Worm (Caenorhabditis elegans) whole organism, young adult: ENCODE data around the gene mab-10.
A peak's percentile ranks its signal among the peaks of the same experiment; 100 is the strongest.

Source experiments
- B0336.3 ChIP-seq: fragments of 200-800 bp; sonication (Bioruptor generic); IDR thresholded peaks from 2 replicates; pipeline ENCODE4 v1.3.6; 2022; ENCODE audit warnings: missing genetic modification characterization, missing compliant biosample characterization
- F10E7.11 ChIP-seq: sonication (generic microtip); optimal IDR thresholded peaks from 2 replicates; lab custom pipeline; 2017; ENCODE audit warnings: mild to moderate bottlenecking, missing genetic modification characterization, moderate library complexity, missing compliant biosample characterization
- F22D6.2 ChIP-seq: sonication (generic microtip); optimal IDR thresholded peaks from 2 replicates; lab custom pipeline; 2016; ENCODE audit warnings: mild to moderate bottlenecking, missing genetic modification characterization, missing compliant biosample characterization
- F23B12.7 ChIP-seq: sonication (generic microtip); optimal IDR thresholded peaks from 2 replicates; lab custom pipeline; 2017; ENCODE audit warnings: missing genetic modification characterization, mild to moderate bottlenecking, missing compliant biosample characterization, antibody characterized with exemption, moderate library complexity; ENCODE audit not compliant: insufficient read depth
- F33H1.4 ChIP-seq: fragments of 200-800 bp; sonication (Bioruptor generic); IDR thresholded peaks from 2 replicates; pipeline ENCODE4 v1.3.6; 2022; ENCODE audit warnings: missing genetic modification reagents, missing genetic modification characterization, missing compliant biosample characterization
- F49E8.2 ChIP-seq: sonication (generic microtip); optimal IDR thresholded peaks from 3 replicates; lab custom pipeline; 2017; ENCODE audit warnings: missing genetic modification characterization, mild to moderate bottlenecking, missing compliant biosample characterization, antibody characterized with exemption, moderate library complexity; ENCODE audit not compliant: insufficient read depth
- F52B5.7 ChIP-seq: sonication (generic microtip); optimal IDR thresholded peaks from 2 replicates; lab custom pipeline; 2016; ENCODE audit warnings: mild to moderate bottlenecking, missing genetic modification characterization, missing compliant biosample characterization
- K11D2.4 ChIP-seq: fragments of 200-800 bp; sonication (Bioruptor generic); IDR thresholded peaks from 2 replicates; pipeline ENCODE4 v1.3.6; 2022; ENCODE audit warnings: missing genetic modification reagents, missing genetic modification characterization, missing compliant biosample characterization
- T26A5.8 ChIP-seq: sonication (generic microtip); optimal IDR thresholded peaks from 2 replicates; lab custom pipeline; 2016; ENCODE audit warnings: missing genetic modification characterization, missing compliant biosample characterization
- Y56A3A.18 ChIP-seq: fragments of 200-800 bp; sonication (Bioruptor generic); IDR thresholded peaks from 2 replicates; pipeline ENCODE4 v1.3.6; 2022; ENCODE audit warnings: missing genetic modification reagents, missing genetic modification characterization, missing compliant biosample characterization
- Y95B8A.8 ChIP-seq: fragments of 200-800 bp; sonication (Bioruptor generic); IDR thresholded peaks from 2 replicates; pipeline ENCODE4 v1.3.6; 2022; ENCODE audit warnings: missing genetic modification reagents, missing genetic modification characterization, missing compliant biosample characterization
- ZK185.1 ChIP-seq: sonication (generic microtip); optimal IDR thresholded peaks from 2 replicates; lab custom pipeline; 2016; ENCODE audit warnings: mild to moderate bottlenecking, missing genetic modification characterization, missing compliant biosample characterization; ENCODE audit not compliant: poor library complexity, severe bottlenecking
- attf-5 ChIP-seq: fragments of 200-800 bp; sonication (Bioruptor generic); optimal IDR thresholded peaks from 2 replicates; lab custom pipeline; 2018; ENCODE audit warnings: mild to moderate bottlenecking, missing genetic modification characterization, missing compliant biosample characterization
- attf-6 ChIP-seq: fragments of 200-800 bp; sonication (Bioruptor generic); IDR thresholded peaks from 2 replicates; pipeline ENCODE4 v1.3.6; 2022; ENCODE audit warnings: missing genetic modification reagents, missing genetic modification characterization, missing compliant biosample characterization
- bed-1 ChIP-seq: fragments of 200-800 bp; sonication (Bioruptor generic); IDR thresholded peaks from 2 replicates; pipeline ENCODE4 v1.3.6; 2022; ENCODE audit warnings: missing genetic modification reagents, missing genetic modification characterization, missing compliant biosample characterization
- bed-2 ChIP-seq: fragments of 200-800 bp; sonication (Bioruptor generic); IDR thresholded peaks from 2 replicates; pipeline ENCODE4 v1.3.6; 2022; ENCODE audit warnings: missing genetic modification reagents, missing genetic modification characterization, missing compliant biosample characterization
- ccch-3 ChIP-seq: fragments of 200-800 bp; sonication (Bioruptor generic); optimal IDR thresholded peaks from 2 replicates; lab custom pipeline; 2018; ENCODE audit warnings: mild to moderate bottlenecking, missing genetic modification characterization, missing compliant biosample characterization
- cebp-2 ChIP-seq: fragments of 200-800 bp; sonication (Bioruptor generic); IDR thresholded peaks from 2 replicates; pipeline ENCODE4 v1.3.6; 2022; ENCODE audit warnings: missing genetic modification characterization, missing compliant biosample characterization
- ceh-100 ChIP-seq: fragments of 200-800 bp; sonication (Bioruptor generic); IDR thresholded peaks from 2 replicates; pipeline ENCODE4 v1.3.6; 2022; ENCODE audit warnings: missing genetic modification reagents, missing genetic modification characterization, missing compliant biosample characterization
- ceh-27 ChIP-seq: fragments of 200-800 bp; sonication (Bioruptor generic); optimal IDR thresholded peaks from 2 replicates; lab custom pipeline; 2018; ENCODE audit warnings: mild to moderate bottlenecking, missing genetic modification characterization, moderate library complexity, missing compliant biosample characterization
- ceh-40 ChIP-seq: fragments of 200-800 bp; sonication (Bioruptor generic); IDR thresholded peaks from 2 replicates; pipeline ENCODE4 v1.3.6; 2022; ENCODE audit warnings: missing genetic modification characterization, missing compliant biosample characterization
- ceh-58 ChIP-seq: fragments of 200-800 bp; sonication (Bioruptor generic); IDR thresholded peaks from 2 replicates; pipeline ENCODE4 v1.3.6; 2022; ENCODE audit warnings: missing genetic modification characterization, missing compliant biosample characterization
- ceh-79 ChIP-seq: sonication (generic microtip); optimal IDR thresholded peaks from 2 replicates; lab custom pipeline; 2017; ENCODE audit warnings: mild to moderate bottlenecking, missing genetic modification characterization, missing compliant biosample characterization
- ceh-91 ChIP-seq: fragments of 200-800 bp; sonication (Bioruptor generic); IDR thresholded peaks from 2 replicates; pipeline ENCODE4 v1.3.6; 2022; ENCODE audit warnings: missing genetic modification reagents, missing genetic modification characterization, missing compliant biosample characterization
- die-1 ChIP-seq: sonication (generic microtip); optimal IDR thresholded peaks from 2 replicates; lab custom pipeline; 2016; ENCODE audit warnings: missing genotype, mild to moderate bottlenecking, missing genetic modification characterization, missing compliant biosample characterization
- dox-1 ChIP-seq: fragments of 200-800 bp; sonication (Bioruptor generic); IDR thresholded peaks from 2 replicates; pipeline ENCODE4 v1.3.6; 2022; ENCODE audit warnings: missing genetic modification reagents, missing genetic modification characterization, missing compliant biosample characterization
- dpff-1 ChIP-seq: sonication (generic microtip); optimal IDR thresholded peaks from 2 replicates; lab custom pipeline; 2017; ENCODE audit warnings: mild to moderate bottlenecking, missing genetic modification characterization, missing compliant biosample characterization
- efl-1 ChIP-seq: fragments of 150-350 bp; optimal IDR thresholded peaks from 2 replicates; lab custom pipeline; 2014; ENCODE audit warnings: missing biosample characterization, missing genetic modification reagents, missing genetic modification characterization
- let-607 ChIP-seq, 2 experiments: fragments of 200-800 bp in 1 of 2; sonication (Bioruptor generic) in 1 of 2; sonication (generic microtip) in 1 of 2; optimal IDR thresholded peaks; 2 replicates each; lab custom pipeline; 2016 to 2018; ENCODE audit warnings: mild to moderate bottlenecking in 2 of 2, missing compliant biosample characterization in 2 of 2, missing genetic modification characterization in 2 of 2, moderate library complexity in 2 of 2, missing genotype in 1 of 2
- lin-35 ChIP-seq, 3 experiments: fragments of 150-350 bp in 2 of 3; sonication (generic microtip) in 1 of 3; optimal IDR thresholded peaks; 2 replicates each; lab custom pipeline; 2014 to 2018; ENCODE audit warnings: missing biosample characterization in 3 of 3, missing genetic modification characterization in 3 of 3, missing genetic modification reagents in 3 of 3
- lin-40 ChIP-seq: sonication (generic microtip); optimal IDR thresholded peaks from 2 replicates; lab custom pipeline; 2016; ENCODE audit warnings: missing genetic modification characterization, mild to moderate bottlenecking, missing compliant biosample characterization, missing genotype, missing genetic modification reagents
- lir-1 ChIP-seq: fragments of 200-800 bp; sonication (Bioruptor generic); conservative IDR thresholded peaks from 2 replicates; pipeline ENCODE4 v1.3.6; 2022; ENCODE audit warnings: missing genetic modification reagents, missing genetic modification characterization, missing compliant biosample characterization
- madf-8 ChIP-seq: fragments of 200-800 bp; sonication (Bioruptor generic); conservative IDR thresholded peaks from 2 replicates; pipeline ENCODE4 v1.3.6; 2022; ENCODE audit warnings: missing genetic modification reagents, missing genetic modification characterization, missing compliant biosample characterization
- mes-4 ChIP-seq: sonication (generic microtip); optimal IDR thresholded peaks from 2 replicates; lab custom pipeline; 2016; ENCODE audit warnings: missing genotype, missing genetic modification characterization, missing compliant biosample characterization
- nfya-1 ChIP-seq: sonication (generic microtip); optimal IDR thresholded peaks from 2 replicates; lab custom pipeline; 2017; ENCODE audit warnings: antibody characterized with exemption, missing compliant biosample characterization, missing genetic modification characterization, borderline replicate concordance; ENCODE audit not compliant: insufficient read depth
- nhr-120 ChIP-seq: fragments of 200-800 bp; sonication (Bioruptor generic); IDR thresholded peaks from 2 replicates; pipeline ENCODE4 v1.3.6; 2022; ENCODE audit warnings: missing genetic modification characterization, missing compliant biosample characterization
- nhr-80 ChIP-seq: sonication (generic microtip); optimal IDR thresholded peaks from 2 replicates; lab custom pipeline; 2016; ENCODE audit warnings: missing genetic modification characterization, missing compliant biosample characterization
- pbrm-1 ChIP-seq: fragments of 200-800 bp; sonication (Bioruptor generic); IDR thresholded peaks from 2 replicates; pipeline ENCODE4 v1.3.6; 2022; ENCODE audit warnings: missing genetic modification reagents, missing genetic modification characterization, missing compliant biosample characterization
- pha-4 ChIP-seq: fragments of 150-350 bp; sonication (generic microtip); optimal IDR thresholded peaks from 2 replicates; lab custom pipeline; 2014; ENCODE audit warnings: missing biosample characterization, missing genetic modification reagents, missing genetic modification characterization
- rcor-1 ChIP-seq: fragments of 200-800 bp; sonication (Bioruptor generic); IDR thresholded peaks from 2 replicates; pipeline ENCODE4 v1.3.6; 2022; ENCODE audit warnings: missing genetic modification reagents, missing genetic modification characterization, missing compliant biosample characterization
- rec-8 ChIP-seq, 2 experiments: sonication (generic microtip); optimal IDR thresholded peaks; 2 replicates each; lab custom pipeline; 2016; ENCODE audit warnings: mild to moderate bottlenecking in 2 of 2, missing genetic modification characterization in 2 of 2, missing genetic modification reagents in 2 of 2, missing genotype in 2 of 2, missing biosample characterization in 1 of 2, missing compliant biosample characterization in 1 of 2, moderate library complexity in 1 of 2
- sdz-38 ChIP-seq: sonication (generic microtip); optimal IDR thresholded peaks from 2 replicates; lab custom pipeline; 2016; ENCODE audit warnings: missing genotype, missing genetic modification characterization, missing compliant biosample characterization
- somi-1 ChIP-seq: fragments of 200-800 bp; sonication (Bioruptor generic); optimal IDR thresholded peaks from 2 replicates; lab custom pipeline; 2018; ENCODE audit warnings: mild to moderate bottlenecking, missing genetic modification characterization, missing compliant biosample characterization
- sptf-2 ChIP-seq: fragments of 200-800 bp; sonication (Bioruptor generic); optimal IDR thresholded peaks from 2 replicates; lab custom pipeline; 2018; ENCODE audit warnings: mild to moderate bottlenecking, missing genetic modification characterization, missing compliant biosample characterization
- tbp1 ChIP-seq: fragments of 200-800 bp; sonication (Bioruptor generic); optimal IDR thresholded peaks from 2 replicates; lab custom pipeline; 2018; ENCODE audit warnings: mild to moderate bottlenecking, missing genetic modification characterization, missing compliant biosample characterization
- zfh-2 ChIP-seq: fragments of 200-800 bp; sonication (Bioruptor generic); conservative IDR thresholded peaks from 2 replicates; pipeline ENCODE4 v1.3.6; 2022; ENCODE audit warnings: missing genetic modification reagents, missing genetic modification characterization, missing compliant biosample characterization
- ztf-25 ChIP-seq: fragments of 200-800 bp; sonication (Bioruptor generic); IDR thresholded peaks from 2 replicates; pipeline ENCODE4 v1.3.6; 2022; ENCODE audit warnings: missing genetic modification reagents, missing genetic modification characterization, missing compliant biosample characterization
- ztf-3 ChIP-seq: fragments of 200-800 bp; sonication (Bioruptor generic); optimal IDR thresholded peaks from 2 replicates; lab custom pipeline; 2018; ENCODE audit warnings: mild to moderate bottlenecking, missing genetic modification characterization, missing compliant biosample characterization

mab-10 gene

ce11 chrII:10547311-10547710 lies 19.4 kb downstream of the mab-10 start (continued):
- TF ChIP-seq Y95B8A.8 (GFP tag; lab: Robert Waterston, UW): peak; percentile 77; the same call in 1 of the 2 replicates
- no peak for TF ChIP-seq efl-1 (GFP tag; lab: Kevin White, UChicago)
- no peak for TF ChIP-seq ceh-40 (GFP tag; lab: Robert Waterston, UW)
- no peak for TF ChIP-seq mes-4 (tag; lab: Kevin White, UChicago)
- TF ChIP-seq F49E8.2 (tag; lab: Kevin White, UChicago): no peak
- TF ChIP-seq lin-35 (GFP tag; optimal IDR thresholded peaks at IDR 0.05; lab: Kevin White, UChicago): no peak
- no peak for TF ChIP-seq die-1 (tag; lab: Kevin White, UChicago)
- no peak for TF ChIP-seq rcor-1 (GFP tag; lab: Robert Waterston, UW)
- TF ChIP-seq lin-40 (tag; lab: Kevin White, UChicago): no peak
- TF ChIP-seq nhr-120 (GFP tag; lab: Robert Waterston, UW): 0 out of 2 replicates have a peak, but pooled peaks have one; percentile 23
- peak; percentile 30 for TF ChIP-seq attf-5 (GFP tag; lab: Kevin White, UChicago)
- no peak for TF ChIP-seq F10E7.11
- no peak for TF ChIP-seq Y56A3A.18 (GFP tag; lab: Robert Waterston, UW)
- TF ChIP-seq tbp1 (GFP tag; lab: Kevin White, UChicago): no peak
- TF ChIP-seq rec-8 (tag; optimal IDR thresholded peaks at IDR 0.05; lab: Kevin White, UChicago): no peak
- peak; percentile 42; the same call in 1 of the 2 replicates for TF ChIP-seq pbrm-1 (GFP tag; lab: Robert Waterston, UW)
- no peak; the same call in 1 of the 2 replicates for TF ChIP-seq F33H1.4
- TF ChIP-seq F52B5.7 (tag; lab: Kevin White, UChicago): peak; percentile 85
- no peak for TF ChIP-seq ZK185.1
- no peak for TF ChIP-seq T26A5.8
- TF ChIP-seq zfh-2 (GFP tag; lab: Robert Waterston, UW): peak; percentile 95
- no peak for TF ChIP-seq ceh-27 (GFP tag; lab: Kevin White, UChicago)
- no peak for TF ChIP-seq ceh-79 (tag; lab: Kevin White, UChicago)
- TF ChIP-seq nfya-1 (tag; lab: Kevin White, UChicago): no peak
- TF ChIP-seq bed-2: no peak
- no peak; the same call in 1 of the 2 replicates for TF ChIP-seq lir-1
- TF ChIP-seq ccch-3 (GFP tag; lab: Kevin White, UChicago): no peak
- TF ChIP-seq sdz-38 (tag; lab: Kevin White, UChicago): no peak
- no peak for TF ChIP-seq sptf-2 (GFP tag; lab: Kevin White, UChicago)
- no peak for TF ChIP-seq F22D6.2 (tag; lab: Kevin White, UChicago)
- TF ChIP-seq dox-1 (GFP tag; lab: Robert Waterston, UW): peak; percentile 49
- no peak for TF ChIP-seq madf-8
- TF ChIP-seq ceh-91 (GFP tag; lab: Robert Waterston, UW): no peak
- TF ChIP-seq nhr-80 (tag; lab: Kevin White, UChicago): no peak
- TF ChIP-seq pha-4 (tag; lab: Kevin White, UChicago): no peak
- peak; percentile 50 for TF ChIP-seq somi-1
- TF ChIP-seq ceh-58: no peak
- no peak for TF ChIP-seq ztf-25 (GFP tag; lab: Robert Waterston, UW)
- TF ChIP-seq attf-6 (GFP tag; lab: Robert Waterston, UW): no peak
- peak in 1 of 2 experiments; percentile 0 for TF ChIP-seq let-607 (tag; optimal IDR thresholded peaks at IDR 0.05; lab: Kevin White, UChicago)
- TF ChIP-seq ztf-3 (GFP tag; lab: Kevin White, UChicago): peak; percentile 35
- TF ChIP-seq B0336.3 (GFP tag; lab: Robert Waterston, UW): peak; percentile 66; the same call in 1 of the 2 replicates
- peak; percentile 59 for TF ChIP-seq dpff-1 (tag; lab: Kevin White, UChicago)
- TF ChIP-seq ceh-100: no peak
- 0 out of 2 replicates have a peak, but pooled peaks have one; percentile 11 for TF ChIP-seq bed-1 (GFP tag; lab: Robert Waterston, UW)
- peak; percentile 63; the same call in 1 of the 2 replicates for TF ChIP-seq K11D2.4 (GFP tag; lab: Robert Waterston, UW)
- TF ChIP-seq F23B12.7 (tag; lab: Kevin White, UChicago): no peak
- TF ChIP-seq cebp-2 (GFP tag; lab: Robert Waterston, UW): 0 out of 2 replicates have a peak, but pooled peaks have one; percentile 82
